Fruit fly (Drosophila melanogaster): ENCODE measurements around the gene CG13609.

dm6 chr3R:24275463-24275862 is 48.6 kb downstream of the CG13609 start:
- TF ChIP-seq CG11294 (GFP tag; IDR thresholded peaks at IDR 0.05) (no peak), CG6792 (GFP tag; optimal IDR thresholded peaks at IDR 0.05) (no peak), Gug (GFP tag; IDR thresholded peaks at IDR 0.05) (no peak), eg (GFP tag; IDR thresholded peaks at IDR 0.05) (no peak), CG3919 (GFP tag; optimal IDR thresholded peaks at IDR 0.05) (no peak), CG1621 (tag; optimal IDR thresholded peaks at IDR 0.05) (no peak), Lpt (GFP tag; optimal IDR thresholded peaks at IDR 0.05) (no peak), CG6163 (GFP tag; IDR thresholded peaks at IDR 0.05) (no peak), Hr39 (GFP tag; optimal IDR thresholded peaks at IDR 0.05) (no peak)

All from whole organism, prepupa.